Fruit fly (Drosophila melanogaster): ENCODE data around the gene CG11929.

DNA sequence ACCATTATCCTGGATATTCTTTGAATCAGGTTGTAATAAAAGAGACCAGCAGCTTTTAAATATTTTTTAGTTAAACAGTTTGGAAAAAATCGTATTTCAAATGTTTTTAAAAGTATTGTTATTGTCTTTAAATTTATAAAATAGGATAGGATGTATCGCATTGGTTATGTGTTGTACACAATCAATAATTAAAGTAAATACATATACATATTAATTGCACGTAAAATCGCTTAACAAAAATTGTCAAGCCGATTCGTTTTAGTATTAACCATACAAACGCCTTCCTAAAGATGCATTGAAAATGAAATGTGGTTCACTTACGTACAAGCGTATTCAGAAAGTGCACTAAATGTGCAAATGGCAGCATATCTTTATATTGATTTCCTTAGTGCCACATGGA, 35.7 kb upstream of the CG11929 start, which contains the start of gene CG43798:
- no peak for TF ChIP-seq CG8119 (GFP tag; IDR thresholded peaks at IDR 0.05)
- TF ChIP-seq salr (GFP tag; optimal IDR thresholded peaks at IDR 0.05), result no peak
- no peak for TF ChIP-seq CG8319 (GFP tag; optimal IDR thresholded peaks at IDR 0.05)
- TF ChIP-seq CG6792 (GFP tag; optimal IDR thresholded peaks at IDR 0.05), result no peak
- no peak for TF ChIP-seq CG6854 (GFP tag; optimal IDR thresholded peaks at IDR 0.05)
- no peak for TF ChIP-seq Sox102F (GFP tag; optimal IDR thresholded peaks at IDR 0.05)

Measured in whole organism, prepupa.